Fruit fly (Drosophila melanogaster): ENCODE results near the gene CG33116.

CG33116 gene

DNA sequence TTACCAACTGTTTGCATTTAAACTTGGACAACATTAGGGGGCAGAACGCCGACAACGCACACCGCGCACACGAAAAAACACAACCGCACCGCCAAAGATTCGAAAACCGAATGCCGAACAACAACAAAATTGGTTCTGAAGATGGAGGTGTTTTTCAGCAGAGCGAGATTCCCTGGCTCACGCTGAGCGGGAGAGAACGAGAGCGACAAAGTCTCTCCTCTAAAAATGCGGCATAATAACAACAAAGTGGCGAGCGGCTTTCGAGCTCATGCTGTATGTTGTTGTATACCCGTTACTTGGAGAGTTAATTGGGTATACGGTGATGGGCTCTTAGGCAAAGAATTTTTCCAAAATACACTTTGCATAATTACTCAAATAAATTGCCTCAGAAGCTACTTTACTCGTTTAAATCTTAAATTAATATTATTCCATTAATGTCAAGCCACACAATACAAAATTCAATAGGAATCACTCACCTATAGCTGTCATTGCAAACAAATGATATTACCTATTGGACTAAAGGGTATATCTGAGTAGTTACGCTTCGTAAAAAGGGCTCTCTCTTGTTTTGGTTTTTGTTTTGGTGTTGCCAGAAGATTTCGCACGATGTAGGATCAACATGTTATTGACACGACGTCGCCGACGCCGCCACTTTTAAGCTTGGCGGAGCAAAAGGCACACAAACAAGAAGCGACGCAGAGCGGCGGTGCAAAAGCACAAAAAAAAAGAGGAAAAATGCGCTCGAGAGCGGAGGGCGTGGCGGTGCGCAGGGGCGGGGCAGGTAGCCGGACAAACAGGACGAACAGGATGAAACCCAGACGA lies 39.4 kb downstream of the CG33116 start (continued):
- TF ChIP-seq Gug (GFP tag; IDR thresholded peaks at IDR 0.05) (peak; percentile 35; the same call in 1 of the 4 replicates), Sin3A (optimal IDR thresholded peaks at IDR 0.05) (no peak), CG3163 (GFP tag; optimal IDR thresholded peaks at IDR 0.05) (no peak), CG5953 (GFP tag; IDR thresholded peaks at IDR 0.05) (no peak; the same call in 1 of the 2 replicates), pan (optimal IDR thresholded peaks at IDR 0.05) (peak in 1 of 2 experiments; percentile 62), pan (GFP tag; optimal IDR thresholded peaks at IDR 0.05 in 1 of 2, IDR thresholded peaks at IDR 0.05 in 1 of 2) (no peak), zfh2 (GFP tag; optimal IDR thresholded peaks at IDR 0.05) (peak; percentile 52), wor (GFP tag; IDR thresholded peaks at IDR 0.05) (no peak), CG17186 (GFP tag; optimal IDR thresholded peaks at IDR 0.05) (no peak), CG7786 (GFP tag; optimal IDR thresholded peaks at IDR 0.05) (peak; percentile 54), Nf-YC (tag; optimal IDR thresholded peaks at IDR 0.05) (peak; percentile 46), CG14710 (tag; optimal IDR thresholded peaks at IDR 0.05) (peak; percentile 37), pho (GFP tag; optimal IDR thresholded peaks at IDR 0.05) (peak; percentile 65), knrl (GFP tag; IDR thresholded peaks at IDR 0.05; ENCODE audit: partially characterized antibody) (no peak), yki (optimal IDR thresholded peaks at IDR 0.05) (peak; percentile 46), Xrp1 (GFP tag; IDR thresholded peaks at IDR 0.05) (peak; percentile 67; the same call in 1 of the 2 replicates), chif (GFP tag; optimal IDR thresholded peaks at IDR 0.05) (peak in 1 of 2 experiments; percentile 55), CG11504 (tag; optimal IDR thresholded peaks at IDR 0.05) (peak; percentile 80), CG8089 (GFP tag; optimal IDR thresholded peaks at IDR 0.05) (no peak), CG15011 (GFP tag; optimal IDR thresholded peaks at IDR 0.05) (peak; percentile 64), CG3726 (GFP tag; IDR thresholded peaks at IDR 0.05) (no peak), bigmax (GFP tag; optimal IDR thresholded peaks at IDR 0.05) (no peak), sima (GFP tag; optimal IDR thresholded peaks at IDR 0.05) (no peak), insv (GFP tag; optimal IDR thresholded peaks at IDR 0.05) (peak in 1 of 2 experiments; percentile 13), Hmx (GFP tag; optimal IDR thresholded peaks at IDR 0.05) (peak; percentile 23), Asciz (GFP tag; optimal IDR thresholded peaks at IDR 0.05) (peak; percentile 26), corto (GFP tag; optimal IDR thresholded peaks at IDR 0.05) (peak; percentile 89), hb (GFP tag; IDR thresholded peaks at IDR 0.05; ENCODE audit: partially characterized antibody) (no peak), CG18619 (GFP tag; optimal IDR thresholded peaks at IDR 0.05) (peak; percentile 52), ranshi (GFP tag; IDR thresholded peaks at IDR 0.05) (peak; percentile 68), Hmr (GFP tag; optimal IDR thresholded peaks at IDR 0.05) (peak; percentile 82), crol (GFP tag; IDR thresholded peaks at IDR 0.05) (peak; percentile 59; the same call in 1 of the 2 replicates), H15 (GFP tag; IDR thresholded peaks at IDR 0.05) (no peak), Rfx (GFP tag; IDR thresholded peaks at IDR 0.05) (peak; percentile 69), nerfin-2 (GFP tag; IDR thresholded peaks at IDR 0.05; ENCODE audit: partially characterized antibody) (no peak), nerfin-1 (tag; optimal IDR thresholded peaks at IDR 0.05) (no peak), CG34422 (GFP tag; IDR thresholded peaks at IDR 0.05) (peak; percentile 69; the same call in 2 of the 3 replicates), Myb (GFP tag; optimal IDR thresholded peaks at IDR 0.05) (peak; percentile 25), bcd (GFP tag; optimal IDR thresholded peaks at IDR 0.05) (peak; percentile 63), dimm (GFP tag; IDR thresholded peaks at IDR 0.05) (no peak), CG16815 (GFP tag; optimal IDR thresholded peaks at IDR 0.05) (peak; percentile 43), Ravus (GFP tag; IDR thresholded peaks at IDR 0.05) (no peak), NC2β (GFP tag; optimal IDR thresholded peaks at IDR 0.05) (peak; percentile 24), Ets97D (GFP tag; optimal IDR thresholded peaks at IDR 0.05) (peak; percentile 32), Lpt (GFP tag; optimal IDR thresholded peaks at IDR 0.05) (no peak), CG31388 (GFP tag; optimal IDR thresholded peaks at IDR 0.05) (no peak), NfI (GFP tag; optimal IDR thresholded peaks at IDR 0.05) (peak; percentile 59)
